Worm (Caenorhabditis elegans): ENCODE data around the gene slc-17.2.

The slc-17.2 gene

DNA sequence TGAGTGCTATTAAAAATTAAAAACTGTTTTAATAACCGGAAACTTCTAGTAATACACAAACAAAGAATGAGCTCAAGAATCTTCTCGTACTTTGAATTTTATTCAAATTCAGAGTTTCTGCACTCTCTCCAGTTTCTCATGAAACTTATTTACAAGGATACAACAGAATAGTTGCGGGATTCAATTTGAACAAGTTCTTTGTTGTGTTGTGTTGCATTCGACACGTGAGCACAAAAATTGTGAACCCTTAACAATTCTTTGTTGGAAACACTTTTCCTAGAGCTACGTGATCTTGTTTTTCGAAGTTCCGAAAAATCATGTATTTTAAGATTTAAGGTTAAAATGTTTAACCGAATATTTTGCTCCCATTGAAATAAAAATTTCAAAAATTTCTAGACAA lies 16.1 kb downstream of the slc-17.2 start:
- TF ChIP-seq B0310.2 (tag; optimal IDR thresholded peaks at IDR 0.05), result no peak
- no peak for TF ChIP-seq F13C5.2 (tag; optimal IDR thresholded peaks at IDR 0.05)
- no peak for TF ChIP-seq ama-1 (optimal IDR thresholded peaks at IDR 0.05)

- TF ChIP-seq ceh-36 (tag; optimal IDR thresholded peaks at IDR 0.05) (no peak), pes-1 (GFP tag; IDR thresholded peaks at IDR 0.05) (no peak), F13C5.2 (tag; optimal IDR thresholded peaks at IDR 0.05) (no peak), tbx-11 (GFP tag; IDR thresholded peaks at IDR 0.05) (no peak), hmbx-1 (tag; optimal IDR thresholded peaks at IDR 0.05) (no peak), flt-1 (GFP tag; IDR thresholded peaks at IDR 0.05) (no peak)
These were observed 22.9 kb downstream of the slc-17.2 start, which contains the start of gene crn-6 for ce11 chrIII:9366971-9367370. Gene crn-6 (plus strand): TSS chrIII:9367271.

ce11 chrIII:9366376-9366775 lies 23.5 kb downstream of the slc-17.2 start:
- no peak for TF ChIP-seq pes-1 (GFP tag; IDR thresholded peaks at IDR 0.05)

ce11 chrIII:9361228-9361627 lies 28.7 kb downstream of the slc-17.2 start, which contains the start of gene flp-25:
Gene flp-25 (plus strand): TSS chrIII:9361528.
- TF ChIP-seq tbx-37 (GFP tag; conservative IDR thresholded peaks at IDR 0.05) (no peak), scrt-1 (GFP tag; IDR thresholded peaks at IDR 0.05) (no peak), F13C5.2 (tag; optimal IDR thresholded peaks at IDR 0.05) (no peak), hnd-1 (tag; optimal IDR thresholded peaks at IDR 0.05) (no peak), aly-1 (tag; optimal IDR thresholded peaks at IDR 0.05) (no peak), ets-7 (tag; optimal IDR thresholded peaks at IDR 0.05) (no peak), pes-1 (GFP tag; IDR thresholded peaks at IDR 0.05) (no peak), flt-1 (GFP tag; IDR thresholded peaks at IDR 0.05) (no peak), hmbx-1 (tag; optimal IDR thresholded peaks at IDR 0.05) (no peak), tbx-11 (GFP tag; IDR thresholded peaks at IDR 0.05) (no peak), tra-4 (tag; optimal IDR thresholded peaks at IDR 0.05) (no peak), ceh-13 (GFP tag; optimal IDR thresholded peaks at IDR 0.05) (no peak)

DNA sequence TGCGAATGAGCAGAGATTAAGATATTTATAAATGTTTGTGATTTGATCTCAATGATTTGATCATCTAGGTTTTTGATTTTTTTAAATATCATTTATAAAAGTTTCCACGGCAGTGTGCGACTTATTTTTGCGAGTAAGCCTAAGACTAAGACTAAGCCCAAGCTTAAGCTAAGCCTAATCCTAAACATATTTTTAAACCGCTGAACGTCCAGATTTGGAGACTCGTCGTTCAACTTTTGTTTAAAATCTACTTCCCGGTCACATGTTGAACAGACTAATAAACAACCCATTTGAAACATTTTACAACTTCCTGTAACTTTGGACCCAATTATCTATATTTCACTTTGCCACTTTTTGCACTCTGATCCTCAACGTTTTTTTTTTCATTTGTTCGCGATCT lies 30.8 kb downstream of the slc-17.2 start, which contains the start of gene K04H4.5:
Gene K04H4.5, plus strand, starts transcription at position 301 of the 400 bp plus-strand sequence.
- TF ChIP-seq ama-1 (optimal IDR thresholded peaks at IDR 0.05), result no peak
- TF ChIP-seq F13C5.2 (tag; optimal IDR thresholded peaks at IDR 0.05), result no peak
- TF ChIP-seq hmg-4 (GFP tag; optimal IDR thresholded peaks at IDR 0.05), result no peak

ce11 chrIII:9355412-9355969 lies 34.4 kb downstream of the slc-17.2 start, which contains the start of gene chtb-1:
Gene chtb-1 (minus strand): TSS chrIII:9355462.
- no peak for TF ChIP-seq tbx-37 (GFP tag; conservative IDR thresholded peaks at IDR 0.05)
- no peak for TF ChIP-seq flt-1 (GFP tag; IDR thresholded peaks at IDR 0.05)
- TF ChIP-seq tra-4 (tag; optimal IDR thresholded peaks at IDR 0.05), result no peak
- no peak for TF ChIP-seq ama-1 (optimal IDR thresholded peaks at IDR 0.05)
- no peak for TF ChIP-seq ceh-13 (GFP tag; optimal IDR thresholded peaks at IDR 0.05)
- TF ChIP-seq hmg-4 (GFP tag; optimal IDR thresholded peaks at IDR 0.05), result no peak
- TF ChIP-seq pes-1 (GFP tag; IDR thresholded peaks at IDR 0.05), result no peak
- no peak for TF ChIP-seq sea-1 (GFP tag; conservative IDR thresholded peaks at IDR 0.05)
- no peak for TF ChIP-seq tbx-11 (GFP tag; IDR thresholded peaks at IDR 0.05)
- no peak for TF ChIP-seq hmbx-1 (tag; optimal IDR thresholded peaks at IDR 0.05)
- TF ChIP-seq F13C5.2 (tag; optimal IDR thresholded peaks at IDR 0.05), result no peak
- TF ChIP-seq B0310.2 (tag; optimal IDR thresholded peaks at IDR 0.05), result no peak
- TF ChIP-seq scrt-1 (GFP tag; IDR thresholded peaks at IDR 0.05), result no peak
- TF ChIP-seq hnd-1 (tag; optimal IDR thresholded peaks at IDR 0.05), result no peak
- no peak for TF ChIP-seq aly-1 (tag; optimal IDR thresholded peaks at IDR 0.05)
- TF ChIP-seq ets-7 (tag; optimal IDR thresholded peaks at IDR 0.05), result no peak
- no peak for TF ChIP-seq ceh-36 (tag; optimal IDR thresholded peaks at IDR 0.05)

ce11 chrIII:9353814-9354213 lies 36.1 kb downstream of the slc-17.2 start:
- TF ChIP-seq tra-4 (tag; optimal IDR thresholded peaks at IDR 0.05) (no peak), pes-1 (GFP tag; IDR thresholded peaks at IDR 0.05) (no peak), ets-7 (tag; optimal IDR thresholded peaks at IDR 0.05) (no peak), flt-1 (GFP tag; IDR thresholded peaks at IDR 0.05) (no peak), hnd-1 (tag; optimal IDR thresholded peaks at IDR 0.05) (no peak), hmg-4 (GFP tag; optimal IDR thresholded peaks at IDR 0.05) (no peak), ama-1 (optimal IDR thresholded peaks at IDR 0.05) (no peak), aly-1 (tag; optimal IDR thresholded peaks at IDR 0.05) (no peak), scrt-1 (GFP tag; IDR thresholded peaks at IDR 0.05) (no peak), hmbx-1 (tag; optimal IDR thresholded peaks at IDR 0.05) (no peak), ceh-13 (GFP tag; optimal IDR thresholded peaks at IDR 0.05) (no peak), sea-1 (GFP tag; conservative IDR thresholded peaks at IDR 0.05) (no peak), ceh-36 (tag; optimal IDR thresholded peaks at IDR 0.05) (no peak), F13C5.2 (tag; optimal IDR thresholded peaks at IDR 0.05) (no peak), tbx-37 (GFP tag; conservative IDR thresholded peaks at IDR 0.05) (no peak), tbx-11 (GFP tag; IDR thresholded peaks at IDR 0.05) (no peak)

DNA sequence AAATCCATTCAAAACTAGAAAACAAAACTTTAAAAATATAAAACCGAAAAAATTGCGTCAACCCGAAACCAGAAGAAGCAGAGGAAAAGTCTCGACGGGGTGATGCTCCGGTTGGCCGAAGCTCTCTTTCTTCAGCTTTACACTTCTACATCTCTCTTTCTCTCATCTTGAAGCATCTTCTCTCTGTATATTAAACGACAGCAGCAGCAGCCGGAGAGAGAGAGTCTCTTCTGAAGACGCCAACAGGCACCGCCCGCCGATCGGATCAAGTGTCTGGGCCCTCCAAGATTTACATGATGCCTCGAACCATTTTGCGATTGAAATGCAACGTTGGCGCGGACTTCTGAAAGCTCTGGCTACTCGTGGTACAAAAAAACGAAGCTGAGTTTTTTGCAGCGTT lies 43.2 kb downstream of the slc-17.2 start:
- TF ChIP-seq ceh-13 (GFP tag; optimal IDR thresholded peaks at IDR 0.05) (no peak), hmg-4 (GFP tag; optimal IDR thresholded peaks at IDR 0.05) (no peak), aly-1 (tag; optimal IDR thresholded peaks at IDR 0.05) (no peak), F13C5.2 (tag; optimal IDR thresholded peaks at IDR 0.05) (no peak), scrt-1 (GFP tag; IDR thresholded peaks at IDR 0.05) (no peak), sea-1 (GFP tag; conservative IDR thresholded peaks at IDR 0.05) (no peak), flt-1 (GFP tag; IDR thresholded peaks at IDR 0.05) (no peak)

DNA sequence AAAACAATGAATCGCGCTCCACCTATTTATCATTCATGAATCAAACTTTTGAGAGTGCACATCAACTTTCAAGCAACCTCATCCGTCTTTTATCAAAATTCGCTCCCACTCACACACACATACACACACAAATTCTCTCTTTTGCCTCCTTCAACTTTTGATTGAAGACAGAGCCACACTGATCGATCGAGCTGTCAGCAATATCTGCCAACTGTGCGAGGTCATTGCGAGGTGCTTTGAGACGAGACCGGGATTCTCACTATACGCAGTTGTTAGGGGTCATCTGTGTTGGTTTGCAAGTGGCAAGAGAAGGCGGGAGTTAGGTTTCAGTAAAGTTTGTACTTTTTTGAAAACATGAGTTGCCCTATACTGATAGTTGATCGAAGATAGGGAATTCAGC lies 43.8 kb downstream of the slc-17.2 start:
- TF ChIP-seq ceh-13 (GFP tag; optimal IDR thresholded peaks at IDR 0.05) (no peak), sea-1 (GFP tag; conservative IDR thresholded peaks at IDR 0.05) (no peak), B0310.2 (tag; optimal IDR thresholded peaks at IDR 0.05) (no peak), flt-1 (GFP tag; IDR thresholded peaks at IDR 0.05) (no peak), pes-1 (GFP tag; IDR thresholded peaks at IDR 0.05) (no peak), tbx-37 (GFP tag; conservative IDR thresholded peaks at IDR 0.05) (no peak), ets-7 (tag; optimal IDR thresholded peaks at IDR 0.05) (no peak), hmg-4 (GFP tag; optimal IDR thresholded peaks at IDR 0.05) (no peak), ceh-36 (tag; optimal IDR thresholded peaks at IDR 0.05) (no peak), hnd-1 (tag; optimal IDR thresholded peaks at IDR 0.05) (no peak), scrt-1 (GFP tag; IDR thresholded peaks at IDR 0.05) (no peak), aly-1 (tag; optimal IDR thresholded peaks at IDR 0.05) (no peak)
